Worm (Caenorhabditis elegans): ENCODE results near the gene gpa-1.

Gene gpa-1

ce11 chrV:11196631-11197258 is 19.3 kb upstream of the gpa-1 start:
- TF ChIP-seq lin-40 (tag; optimal IDR thresholded peaks at IDR 0.05) (peak; percentile 26), B0019.2 (GFP tag; conservative IDR thresholded peaks at IDR 0.05) (no peak)

- TF ChIP-seq nhr-90 (tag; optimal IDR thresholded peaks at IDR 0.05) = no peak
- TF ChIP-seq ekl-4 (GFP tag; IDR thresholded peaks at IDR 0.05) = no peak
- no peak for TF ChIP-seq snpc-1.1 (tag; optimal IDR thresholded peaks at IDR 0.05; ENCODE audit: insufficient read depth)
- no peak for TF ChIP-seq cebp-2 (GFP tag; IDR thresholded peaks at IDR 0.05)
- no peak for TF ChIP-seq K11D2.4 (GFP tag; IDR thresholded peaks at IDR 0.05)
- no peak for TF ChIP-seq akir-1 (GFP tag; optimal IDR thresholded peaks at IDR 0.05)
- TF ChIP-seq lsl-1 (GFP tag; optimal IDR thresholded peaks at IDR 0.05) = no peak
- no peak for TF ChIP-seq Y79H2A.3 (GFP tag; conservative IDR thresholded peaks at IDR 0.05)
- TF ChIP-seq ceh-40 (GFP tag; IDR thresholded peaks at IDR 0.05) = no peak
- TF ChIP-seq sptf-2 (GFP tag; optimal IDR thresholded peaks at IDR 0.05) = no peak
- TF ChIP-seq ceh-91 (GFP tag; IDR thresholded peaks at IDR 0.05) = no peak
- no peak for TF ChIP-seq him-1 (tag; optimal IDR thresholded peaks at IDR 0.05)
- no peak for TF ChIP-seq nhr-120 (GFP tag; IDR thresholded peaks at IDR 0.05)
- TF ChIP-seq ztf-25 (GFP tag; IDR thresholded peaks at IDR 0.05) = no peak
- no peak for TF ChIP-seq tlf-1 (GFP tag; optimal IDR thresholded peaks at IDR 0.05)
- TF ChIP-seq nhr-80 (tag; optimal IDR thresholded peaks at IDR 0.05) = no peak
- TF ChIP-seq B0019.2 (GFP tag; conservative IDR thresholded peaks at IDR 0.05) = no peak
- TF ChIP-seq madf-10 (tag; optimal IDR thresholded peaks at IDR 0.05) = no peak
These were observed 18.6 kb upstream of the gpa-1 start, which contains the start of gene clc-6 for ce11 chrV:11196109-11196508. Gene clc-6, minus strand, starts transcription at chrV:11196209.

ce11 chrV:11190983-11191382 is 13.5 kb upstream of the gpa-1 start, which contains the start of gene lgc-49:
Gene lgc-49, plus strand, starts transcription at chrV:11191283.
- TF ChIP-seq hlh-12 (tag; optimal IDR thresholded peaks at IDR 0.05) = no peak
- no peak for TF ChIP-seq nfya-2 (GFP tag; IDR thresholded peaks at IDR 0.05)
- no peak for TF ChIP-seq lir-1 (GFP tag; conservative IDR thresholded peaks at IDR 0.05)
- no peak for TF ChIP-seq egl-18 (GFP tag; IDR thresholded peaks at IDR 0.05)
- TF ChIP-seq rec-8 (tag; optimal IDR thresholded peaks at IDR 0.05) = no peak
- no peak for TF ChIP-seq Y67H2A.10 (GFP tag; conservative IDR thresholded peaks at IDR 0.05)
- TF ChIP-seq mxl-1 (tag; optimal IDR thresholded peaks at IDR 0.05) = no peak
- TF ChIP-seq unc-62 (GFP tag; optimal IDR thresholded peaks at IDR 0.05) = no peak
- no peak for TF ChIP-seq K12H6.12 (tag; optimal IDR thresholded peaks at IDR 0.05)
- TF ChIP-seq him-1 (tag; optimal IDR thresholded peaks at IDR 0.05) = no peak
- no peak for TF ChIP-seq attf-3 (GFP tag; conservative IDR thresholded peaks at IDR 0.05)
- no peak for TF ChIP-seq snpc-1.1 (tag; optimal IDR thresholded peaks at IDR 0.05; ENCODE audit: insufficient read depth)
- TF ChIP-seq efl-1 (GFP tag; optimal IDR thresholded peaks at IDR 0.05) = no peak
- no peak for TF ChIP-seq rpc-1 (optimal IDR thresholded peaks at IDR 0.05)
- no peak for TF ChIP-seq rpc-1 (tag; optimal IDR thresholded peaks at IDR 0.05)

ce11 chrV:11182925-11183324 is 5.4 kb upstream of the gpa-1 start, which contains the start of gene cnc-10:
Gene cnc-10, plus strand, starts transcription at chrV:11183225.
- TF ChIP-seq ztf-18 (tag; optimal IDR thresholded peaks at IDR 0.05) = no peak
- TF ChIP-seq B0019.2 (GFP tag; conservative IDR thresholded peaks at IDR 0.05) = no peak
- TF ChIP-seq snpc-4 (GFP tag; optimal IDR thresholded peaks at IDR 0.05) = no peak
- TF ChIP-seq snpc-4 (tag; optimal IDR thresholded peaks at IDR 0.05) = no peak
- TF ChIP-seq ceh-79 (tag; optimal IDR thresholded peaks at IDR 0.05) = no peak
- TF ChIP-seq snpc-1.3 (tag; optimal IDR thresholded peaks at IDR 0.05; ENCODE audit: insufficient read depth) = no peak
- no peak for TF ChIP-seq egl-18 (GFP tag; IDR thresholded peaks at IDR 0.05)
- no peak for TF ChIP-seq lin-35 (GFP tag; optimal IDR thresholded peaks at IDR 0.05)
- no peak for TF ChIP-seq chd-7 (tag; optimal IDR thresholded peaks at IDR 0.05)
